Worm (Caenorhabditis elegans): ENCODE results near the gene col-139.
A peak's percentile ranks its signal among the peaks of the same experiment; 100 is the strongest.

ce11 chrV:4628517-4628930 lies 25.2 kb downstream of the col-139 start, which contains the start of gene pmt-2:
- TF ChIP-seq skn-1 (tag; optimal IDR thresholded peaks at IDR 0.05) (no peak), fos-1 (tag; optimal IDR thresholded peaks at IDR 0.05) (peak; percentile 36), zag-1 (tag; optimal IDR thresholded peaks at IDR 0.05) (no peak), lin-39 (tag; optimal IDR thresholded peaks at IDR 0.05) (no peak), elt-3 (tag; optimal IDR thresholded peaks at IDR 0.05) (no peak), alr-1 (tag; optimal IDR thresholded peaks at IDR 0.05) (no peak), nhr-11 (tag; optimal IDR thresholded peaks at IDR 0.05) (no peak), R02D3.7 (tag; optimal IDR thresholded peaks at IDR 0.05) (no peak)

All from whole organism, L2 larva.